Worm (Caenorhabditis elegans): ENCODE measurements around the gene ceh-83.

ce11 chrII:1784799-1785198 is 48.5 kb upstream of the ceh-83 start, which contains the start of gene C08F1.11:
- TF ChIP-seq tab-1 (GFP tag; IDR thresholded peaks at IDR 0.05): no peak
- TF ChIP-seq med-1 (GFP tag; optimal IDR thresholded peaks at IDR 0.05; ENCODE audit: insufficient read depth): no peak
- no peak for TF ChIP-seq klf-2 (GFP tag; conservative IDR thresholded peaks at IDR 0.05)
- no peak for TF ChIP-seq ztf-23 (GFP tag; IDR thresholded peaks at IDR 0.05)
- TF ChIP-seq cog-1 (tag; optimal IDR thresholded peaks at IDR 0.05): no peak
- TF ChIP-seq T22C8.4 (GFP tag; IDR thresholded peaks at IDR 0.05): no peak
- no peak for TF ChIP-seq ref-1 (GFP tag; conservative IDR thresholded peaks at IDR 0.05)
